Fruit fly (Drosophila melanogaster) whole organism, embryonic: ENCODE results near the gene Gale.

Experiments used
- Asciz ChIP-seq: fragments of 200-800 bp; sonication (Bioruptor generic); optimal IDR thresholded peaks from 2 replicates; lab custom pipeline; 2017; ENCODE audit warnings: missing biosample characterization, mild to moderate bottlenecking, missing genetic modification characterization, missing genetic modification reagents
- CG10366 ChIP-seq: fragments of 200-800 bp; sonication (Bioruptor generic); IDR thresholded peaks from 2 replicates; pipeline ENCODE4 v1.3.6; 2022; ENCODE audit warnings: missing biosample characterization, missing genetic modification characterization
- CG11504 ChIP-seq: fragments of 200-800 bp; sonication (Bioruptor generic); optimal IDR thresholded peaks from 3 replicates; lab custom pipeline; 2019; ENCODE audit warnings: missing biosample characterization, mild to moderate bottlenecking, missing genetic modification characterization, moderate library complexity
- CG14441 ChIP-seq: fragments of 200-800 bp; sonication (Bioruptor generic); IDR thresholded peaks from 2 replicates; pipeline ENCODE4 v1.3.6; 2022; ENCODE audit warnings: missing biosample characterization, missing genetic modification characterization
- CG15601 ChIP-seq: fragments of 200-800 bp; sonication (Bioruptor generic); optimal IDR thresholded peaks from 3 replicates; lab custom pipeline; 2019; ENCODE audit warnings: missing biosample characterization, mild to moderate bottlenecking, missing genetic modification characterization, moderate library complexity
- CG1603 ChIP-seq: fragments of 200-800 bp; sonication (Bioruptor generic); optimal IDR thresholded peaks from 2 replicates; lab custom pipeline; 2019; ENCODE audit warnings: missing biosample characterization, mild to moderate bottlenecking, missing genetic modification characterization, moderate library complexity
- CG18619 ChIP-seq: fragments of 200-800 bp; sonication (Bioruptor generic); optimal IDR thresholded peaks from 3 replicates; lab custom pipeline; 2017; ENCODE audit warnings: missing biosample characterization, mild to moderate bottlenecking, missing genetic modification characterization
- CG2199 ChIP-seq: fragments of 200-800 bp; sonication (Bioruptor generic); IDR thresholded peaks from 3 replicates; pipeline ENCODE4 v1.3.6; 2022; ENCODE audit warnings: missing biosample characterization, missing genetic modification characterization
- CG4328 ChIP-seq: fragments of 200-800 bp; sonication (Bioruptor generic); optimal IDR thresholded peaks from 3 replicates; lab custom pipeline; 2017; ENCODE audit warnings: missing biosample characterization, missing genetic modification reagents, missing genetic modification characterization
- CG4707 ChIP-seq: fragments of 200-800 bp; sonication (Bioruptor generic); optimal IDR thresholded peaks from 2 replicates; lab custom pipeline; 2018; ENCODE audit warnings: missing biosample characterization, mild to moderate bottlenecking, missing genetic modification characterization, moderate library complexity
- CG6791 ChIP-seq: fragments of 200-800 bp; sonication (Bioruptor generic); IDR thresholded peaks from 3 replicates; pipeline ENCODE4 v1.3.6; 2022; ENCODE audit warnings: missing biosample characterization, missing genetic modification characterization; ENCODE audit not compliant: partially characterized antibody
- CG8944 ChIP-seq: fragments of 200-800 bp; sonication (Bioruptor generic); optimal IDR thresholded peaks from 3 replicates; lab custom pipeline; 2016; ENCODE audit warnings: missing biosample characterization, missing genetic modification characterization
- Deaf1 ChIP-seq: fragments of 200-800 bp; optimal IDR thresholded peaks from 3 replicates; lab custom pipeline; 2019; ENCODE audit warnings: missing biosample characterization, mild to moderate bottlenecking, missing genetic modification characterization, moderate library complexity
- Dfd ChIP-seq, 2 experiments: fragments of >200 bp; optimal IDR thresholded peaks; 2 replicates each; lab custom pipeline; 2017; ENCODE audit warnings: missing biosample characterization in 2 of 2, missing genetic modification characterization in 2 of 2
- Drgx ChIP-seq: fragments of 200-800 bp; sonication (Bioruptor generic); IDR thresholded peaks from 2 replicates; pipeline ENCODE4 v1.3.6; 2022; ENCODE audit warnings: missing biosample characterization, missing genetic modification characterization
- Eip74EF ChIP-seq, 2 experiments: fragments of 200-800 bp in 1 of 2; fragments of >200 bp in 1 of 2; sonication (Bioruptor generic) in 1 of 2; optimal IDR thresholded peaks; 2 replicates each; lab custom pipeline; 2017 to 2019; ENCODE audit warnings: missing biosample characterization in 2 of 2, missing genetic modification characterization in 2 of 2, mild to moderate bottlenecking in 1 of 2, moderate library complexity in 1 of 2
- Fer3 ChIP-seq: fragments of 200-800 bp; sonication (Bioruptor generic); optimal IDR thresholded peaks from 2 replicates; lab custom pipeline; 2018; ENCODE audit warnings: missing biosample characterization, mild to moderate bottlenecking, missing genetic modification characterization, moderate library complexity
- H15 ChIP-seq: fragments of 200-800 bp; sonication (Bioruptor generic); IDR thresholded peaks from 3 replicates; pipeline ENCODE4 v1.3.6; 2022; ENCODE audit warnings: missing biosample characterization, missing genetic modification characterization
- H2.0 ChIP-seq: fragments of 200-800 bp; sonication (Bioruptor generic); IDR thresholded peaks from 2 replicates; pipeline ENCODE4 v1.3.6; 2022; ENCODE audit warnings: missing biosample characterization, missing genetic modification characterization
- HLH4C ChIP-seq: fragments of 200-800 bp; sonication (Bioruptor generic); IDR thresholded peaks from 3 replicates; pipeline ENCODE4 v1.3.6; 2022; ENCODE audit warnings: missing biosample characterization, missing genetic modification characterization; ENCODE audit not compliant: partially characterized antibody
- Hey ChIP-seq: fragments of 200-800 bp; sonication (Bioruptor generic); optimal IDR thresholded peaks from 3 replicates; lab custom pipeline; 2018; ENCODE audit warnings: missing biosample characterization, mild to moderate bottlenecking, missing genetic modification characterization
- Jarid2 ChIP-seq: fragments of 200-800 bp; sonication (Bioruptor generic); optimal IDR thresholded peaks from 3 replicates; lab custom pipeline; 2017; ENCODE audit warnings: mild to moderate bottlenecking, missing biosample characterization, missing genetic modification reagents, missing genetic modification characterization
- Nf-YC ChIP-seq: fragments of 200-800 bp; optimal IDR thresholded peaks from 3 replicates; lab custom pipeline; 2019; ENCODE audit warnings: missing biosample characterization, mild to moderate bottlenecking, missing genetic modification characterization, moderate library complexity
- Opbp ChIP-seq: fragments of 200-800 bp; sonication (Bioruptor generic); IDR thresholded peaks from 3 replicates; pipeline ENCODE4 v1.3.6; 2022; ENCODE audit warnings: missing biosample characterization, missing genetic modification characterization; ENCODE audit not compliant: partially characterized antibody
- Scr ChIP-seq: fragments of 200-800 bp; sonication (Bioruptor generic); IDR thresholded peaks from 2 replicates; pipeline ENCODE4 v1.3.6; 2022; ENCODE audit warnings: missing biosample characterization, missing genetic modification characterization; ENCODE audit not compliant: partially characterized antibody
- Tbp ChIP-seq: fragments of >200 bp; optimal IDR thresholded peaks from 2 replicates; lab custom pipeline; 2018; ENCODE audit warnings: missing biosample characterization, missing genetic modification characterization
- Trl ChIP-seq, 3 experiments: fragments of >200 bp in 2 of 3; fragments of 200-800 bp in 1 of 3; sonication (Bioruptor generic) in 1 of 3; optimal IDR thresholded peaks; 2 replicates in 1 of 3; 3 replicates in 2 of 3; lab custom pipeline; 2016 to 2017; ENCODE audit warnings: missing biosample characterization in 1 of 3, missing genetic modification characterization in 1 of 3
- Usf ChIP-seq: fragments of 200-800 bp; sonication (Bioruptor generic); optimal IDR thresholded peaks from 2 replicates; lab custom pipeline; 2017; ENCODE audit warnings: missing genotype, missing biosample characterization, missing genetic modification characterization
- abd-A ChIP-seq: fragments of 200-800 bp; sonication (Bioruptor generic); optimal IDR thresholded peaks from 3 replicates; lab custom pipeline; 2019; ENCODE audit warnings: missing biosample characterization, mild to moderate bottlenecking, missing genetic modification characterization, moderate library complexity
- cg ChIP-seq: fragments of 200-800 bp; sonication (Bioruptor generic); optimal IDR thresholded peaks from 3 replicates; lab custom pipeline; 2019; ENCODE audit warnings: missing biosample characterization, mild to moderate bottlenecking, missing genetic modification characterization, moderate library complexity
- chinmo ChIP-seq: fragments of 200-800 bp; sonication (Bioruptor generic); IDR thresholded peaks from 4 replicates; pipeline ENCODE4 v1.3.6; 2022; ENCODE audit warnings: missing biosample characterization, missing genetic modification characterization; ENCODE audit not compliant: partially characterized antibody
- chm ChIP-seq: fragments of 200-800 bp; sonication (Bioruptor generic); IDR thresholded peaks from 2 replicates; pipeline ENCODE4 v1.3.6; 2022; ENCODE audit warnings: missing biosample characterization, missing genetic modification characterization
- cwo ChIP-seq: fragments of 200-800 bp; sonication (Bioruptor generic); optimal IDR thresholded peaks from 3 replicates; lab custom pipeline; 2017; ENCODE audit warnings: missing biosample characterization, missing genetic modification characterization, mild to moderate bottlenecking, moderate library complexity, missing genetic modification reagents
- emc ChIP-seq: fragments of 200-800 bp; sonication (Bioruptor generic); optimal IDR thresholded peaks from 2 replicates; lab custom pipeline; 2016; ENCODE audit warnings: missing biosample characterization, missing genetic modification characterization
- fd102C ChIP-seq: fragments of 200-800 bp; sonication (Bioruptor generic); optimal IDR thresholded peaks from 2 replicates; lab custom pipeline; 2018; ENCODE audit warnings: missing biosample characterization, mild to moderate bottlenecking, missing genetic modification characterization, moderate library complexity
- grn ChIP-seq: fragments of 200-800 bp; sonication (Bioruptor generic); optimal IDR thresholded peaks from 3 replicates; lab custom pipeline; 2017; ENCODE audit warnings: missing biosample characterization, missing genetic modification characterization
- hkb ChIP-seq, 2 experiments: fragments of 200-800 bp in 1 of 2; fragments of >200 bp in 1 of 2; sonication (Bioruptor generic) in 1 of 2; IDR thresholded peaks in 1 of 2; optimal IDR thresholded peaks in 1 of 2; 2 replicates each; pipeline versions ENCODE4 v1.3.6 to Lab custom; 2017 to 2022; ENCODE audit warnings: missing biosample characterization in 1 of 2, missing genetic modification characterization in 1 of 2
- nerfin-2 ChIP-seq: fragments of 200-800 bp; sonication (Bioruptor generic); IDR thresholded peaks from 2 replicates; pipeline ENCODE4 v1.3.6; 2022; ENCODE audit warnings: missing biosample characterization, missing genetic modification characterization; ENCODE audit not compliant: partially characterized antibody
- oc ChIP-seq: fragments of 200-800 bp; sonication (Bioruptor generic); optimal IDR thresholded peaks from 2 replicates; lab custom pipeline; 2018; ENCODE audit warnings: missing biosample characterization, mild to moderate bottlenecking, missing genetic modification characterization, moderate library complexity
- pita ChIP-seq: fragments of 200-800 bp; sonication (Bioruptor generic); optimal IDR thresholded peaks from 2 replicates; lab custom pipeline; 2017; ENCODE audit warnings: missing biosample characterization, mild to moderate bottlenecking, missing genetic modification characterization
- pros ChIP-seq: fragments of 200-800 bp; sonication (Bioruptor generic); optimal IDR thresholded peaks from 3 replicates; lab custom pipeline; 2019; ENCODE audit warnings: missing biosample characterization, mild to moderate bottlenecking, missing genetic modification characterization, moderate library complexity
- pum ChIP-seq: fragments of 200-800 bp; sonication (Bioruptor generic); optimal IDR thresholded peaks from 2 replicates; lab custom pipeline; 2016; ENCODE audit warnings: missing biosample characterization, missing genetic modification characterization
- sc ChIP-seq, 3 experiments: fragments of >200 bp in 2 of 3; fragments of 200-800 bp in 1 of 3; sonication (Bioruptor generic) in 1 of 3; optimal IDR thresholded peaks; 2 replicates in 2 of 3; 3 replicates in 1 of 3; lab custom pipeline; 2017; ENCODE audit warnings: mild to moderate bottlenecking in 1 of 3, missing biosample characterization in 1 of 3, missing genetic modification characterization in 1 of 3, missing genetic modification reagents in 1 of 3
- sd ChIP-seq: fragments of 200-800 bp; sonication (Bioruptor generic); optimal IDR thresholded peaks from 3 replicates; lab custom pipeline; 2018; ENCODE audit warnings: missing biosample characterization, mild to moderate bottlenecking, missing genetic modification characterization, moderate library complexity
- sens ChIP-seq: fragments of 200-800 bp; sonication (Bioruptor generic); peaks from one replicate; lab custom pipeline; 2016; ENCODE audit warnings: missing biosample characterization, missing genetic modification characterization
- sens-2 ChIP-seq: fragments of 200-800 bp; sonication (Bioruptor generic); IDR thresholded peaks from 2 replicates; pipeline ENCODE4 v1.3.6; 2022; ENCODE audit warnings: missing biosample characterization, missing genetic modification characterization
- twi ChIP-seq: fragments of 200-800 bp; optimal IDR thresholded peaks from 2 replicates; lab custom pipeline; 2019; ENCODE audit warnings: missing biosample characterization, mild to moderate bottlenecking, missing genetic modification characterization, moderate library complexity
- yki ChIP-seq: fragments of >200 bp; optimal IDR thresholded peaks from 3 replicates; lab custom pipeline; 2018

The Gale gene

DNA sequence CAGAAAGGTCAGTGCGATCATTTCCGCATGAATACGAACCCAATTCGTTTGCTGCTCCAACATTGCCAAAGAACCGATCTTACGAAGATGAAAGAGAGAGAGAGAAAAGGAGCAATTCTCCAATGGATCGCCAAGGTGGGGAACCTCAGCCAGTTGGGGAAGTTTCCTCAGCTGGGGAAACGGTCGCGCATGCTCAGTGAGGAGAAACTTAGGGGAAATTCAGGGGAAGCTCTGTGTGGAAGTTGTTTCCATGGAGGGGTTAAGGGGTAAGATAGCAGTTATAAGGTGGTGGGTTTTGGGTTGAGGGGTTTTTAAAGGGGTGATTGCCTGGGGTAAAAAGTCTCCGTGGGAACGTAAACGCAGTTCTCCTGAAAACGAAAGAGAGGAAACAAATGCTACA, 25.0 kb downstream of the Gale start (continued):
- TF ChIP-seq hkb (optimal IDR thresholded peaks at IDR 0.05; lab: Kevin White, UChicago) (peak; percentile 63), hkb (GFP tag; IDR thresholded peaks at IDR 0.05; lab: Robert Waterston, UW) (no peak), CG4328 (GFP tag; lab: Kevin White, UChicago) (no peak), H15 (GFP tag; lab: Robert Waterston, UW) (no peak), twi (tag; lab: Kevin White, UChicago) (no peak), pros (GFP tag; lab: Kevin White, UChicago) (peak; percentile 54), chinmo (0 out of 4 replicates have a peak, but pooled peaks have one; percentile 66), Tbp (GFP tag; lab: Kevin White, UChicago) (peak; percentile 46), sd (tag; lab: Kevin White, UChicago) (peak; percentile 63), nerfin-2 (GFP tag; lab: Robert Waterston, UW) (peak; percentile 52), abd-A (tag; lab: Kevin White, UChicago) (no peak), fd102C (no peak), chm (peak; percentile 30; the same call in 1 of the 2 replicates), Dfd (GFP tag; optimal IDR thresholded peaks at IDR 0.05; lab: Kevin White, UChicago) (no peak), CG6791 (GFP tag; lab: Robert Waterston, UW) (peak; percentile 53; the same call in 1 of the 3 replicates), Fer3 (tag; lab: Kevin White, UChicago) (no peak), pum (no peak), Nf-YC (tag; lab: Kevin White, UChicago) (peak; percentile 94), CG18619 (GFP tag; lab: Kevin White, UChicago) (no peak), CG14441 (no peak), Scr (0 out of 2 replicates have a peak, but pooled peaks have one; percentile 13), oc (tag; lab: Kevin White, UChicago) (peak; percentile 12), grn (GFP tag; lab: Kevin White, UChicago) (no peak), Trl (optimal IDR thresholded peaks at IDR 0.05; lab: Kevin White, UChicago) (peak; percentile 42 to 65), Trl (GFP tag; optimal IDR thresholded peaks at IDR 0.05; lab: Kevin White, UChicago) (no peak), HLH4C (GFP tag; lab: Robert Waterston, UW) (0 out of 3 replicates have a peak, but pooled peaks have one; percentile 24), Usf (GFP tag; lab: Kevin White, UChicago) (no peak), H2.0 (GFP tag; lab: Robert Waterston, UW) (no peak), CG8944 (GFP tag; lab: Kevin White, UChicago) (no peak), CG2199 (GFP tag; lab: Robert Waterston, UW) (no peak), CG4707 (GFP tag; lab: Kevin White, UChicago) (no peak), sc (optimal IDR thresholded peaks at IDR 0.05; lab: Kevin White, UChicago) (no peak), sc (GFP tag; optimal IDR thresholded peaks at IDR 0.05; lab: Kevin White, UChicago) (no peak), Eip74EF (GFP tag; optimal IDR thresholded peaks at IDR 0.05; lab: Kevin White, UChicago) (no peak), emc (no peak), Hey (tag; lab: Kevin White, UChicago) (no peak), Jarid2 (GFP tag; lab: Kevin White, UChicago) (no peak), cwo (GFP tag; lab: Kevin White, UChicago) (no peak), Asciz (GFP tag; lab: Kevin White, UChicago) (no peak), cg (GFP tag; lab: Kevin White, UChicago) (no peak), Drgx (GFP tag; lab: Robert Waterston, UW) (no peak), CG1603 (tag; lab: Kevin White, UChicago) (no peak), sens (GFP tag; lab: Kevin White, UChicago) (peak; percentile 41), CG10366 (no peak), CG15601 (tag; lab: Kevin White, UChicago) (no peak), Opbp (0 out of 3 replicates have a peak, but pooled peaks have one; percentile 11), sens-2 (GFP tag; lab: Robert Waterston, UW) (no peak), yki (lab: Kevin White, UChicago) (no peak), Deaf1 (tag; lab: Kevin White, UChicago) (peak; percentile 94), CG11504 (tag; lab: Kevin White, UChicago) (peak; percentile 0), pita (no peak)
